Fruit fly (Drosophila melanogaster) whole organism, larva: ENCODE data around the gene CG9173.

Source experiments
- noc ChIP-seq: fragments of 200-800 bp; sonication (Bioruptor generic); optimal IDR thresholded peaks from 3 replicates; lab custom pipeline; 2019; ENCODE audit warnings: missing biosample characterization, mild to moderate bottlenecking, missing genetic modification characterization, moderate library complexity

CG9173 gene

DNA sequence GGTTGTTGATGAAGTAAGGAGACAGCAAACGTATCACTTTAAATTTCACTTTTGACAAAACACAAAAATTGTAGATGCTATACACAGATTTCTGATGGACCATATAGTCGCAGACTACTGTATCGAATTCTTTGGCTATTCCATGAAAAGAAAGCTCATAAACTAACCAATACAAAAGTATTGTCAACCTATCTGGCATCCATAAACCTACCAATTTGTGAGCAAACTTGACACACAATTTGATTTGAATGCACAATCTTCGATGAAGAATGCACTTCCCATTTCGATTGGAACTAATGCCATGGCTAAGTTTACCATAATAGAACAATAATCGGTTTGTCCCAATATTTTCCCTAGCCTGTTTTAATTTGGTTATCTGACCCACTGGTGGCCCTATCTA lies at the start of gene CG9173:
Gene CG9173 (minus strand): TSS at position 101 of the 400 bp plus-strand sequence.
- TF ChIP-seq noc (tag; lab: Kevin White, UChicago) = no peak

DNA sequence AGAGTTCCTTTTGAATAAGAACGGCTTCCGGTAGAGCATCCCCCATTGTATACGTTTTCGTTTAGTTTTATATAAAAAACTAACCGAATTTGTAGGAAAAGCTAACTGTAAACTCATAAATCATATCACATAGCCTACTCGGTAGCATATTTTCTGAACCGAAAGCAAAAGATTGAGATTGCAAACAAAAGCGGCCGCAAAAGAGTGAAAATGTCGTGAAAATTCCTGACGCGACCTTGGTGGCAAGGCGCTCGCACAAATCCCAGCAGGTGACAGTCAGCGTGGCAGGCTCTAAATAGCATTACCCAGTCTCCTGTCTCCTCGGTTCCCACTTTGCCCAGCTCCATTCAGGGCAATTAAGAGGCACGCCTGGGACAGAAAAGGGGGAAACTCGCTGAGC lies 48.7 kb upstream of the CG9173 start, which contains the start of gene Naa30B:
Gene Naa30B (minus strand): TSS at position 101 of the 400 bp plus-strand sequence.
- no peak for TF ChIP-seq noc (tag; lab: Kevin White, UChicago)

DNA sequence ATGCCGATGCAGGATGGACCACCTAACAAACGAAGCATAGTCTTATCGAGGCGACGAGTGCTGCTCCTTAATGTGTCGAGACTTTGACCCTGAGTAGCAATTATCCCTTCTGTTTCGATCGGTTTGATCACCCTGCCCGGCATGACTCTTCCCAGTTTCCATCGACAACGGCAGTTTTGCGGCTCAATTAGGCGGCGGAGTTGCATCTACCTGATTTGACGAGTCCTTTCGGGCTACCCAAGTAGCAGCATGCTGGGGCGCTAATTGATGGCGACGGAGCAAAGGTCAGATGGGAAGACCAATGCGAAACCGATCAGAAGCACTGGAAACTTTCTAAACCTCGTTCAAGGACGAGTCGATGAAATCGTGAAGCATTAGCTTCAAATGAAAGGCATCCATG lies 47.8 kb upstream of the CG9173 start:
- no peak for TF ChIP-seq noc (tag; lab: Kevin White, UChicago)

DNA sequence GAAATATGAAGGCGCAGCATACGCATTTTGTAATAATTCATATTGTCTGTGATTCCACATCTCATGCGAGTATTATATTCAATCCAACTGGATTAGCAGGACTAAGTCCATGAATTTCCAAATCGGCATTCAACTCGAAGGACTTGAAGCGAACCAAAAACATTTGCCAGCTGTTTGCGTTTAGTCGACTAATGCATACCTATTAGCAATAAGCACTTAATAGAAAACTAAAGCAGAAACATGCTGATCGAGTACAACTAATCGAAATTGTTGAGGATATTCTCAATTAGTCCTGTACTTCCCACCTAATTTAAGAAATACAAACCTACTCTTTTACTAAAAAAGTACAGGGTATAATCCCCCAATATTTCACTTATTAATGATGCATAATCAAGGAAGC lies 46.0 kb upstream of the CG9173 start:
- no peak for TF ChIP-seq noc (tag; lab: Kevin White, UChicago)

DNA sequence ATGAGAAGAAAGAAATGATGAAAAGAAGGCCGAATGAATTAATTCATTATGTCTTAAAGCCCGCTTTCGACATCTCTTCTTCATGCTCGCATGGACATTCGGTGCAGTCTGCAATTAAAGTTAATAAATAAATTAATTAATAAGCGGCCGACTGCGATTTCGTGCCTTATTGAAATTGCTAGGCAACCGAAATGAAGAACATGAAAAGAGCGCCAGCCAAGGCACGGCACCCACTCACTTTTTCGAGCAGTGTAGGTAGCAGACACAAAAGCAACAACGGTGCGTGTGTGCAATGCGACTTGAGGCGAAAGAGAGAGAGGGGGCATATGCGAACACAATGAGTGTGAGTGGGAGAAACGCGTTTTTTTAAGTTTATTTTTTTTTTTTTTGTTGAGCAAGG lies 41.2 kb upstream of the CG9173 start:
- no peak for TF ChIP-seq noc (tag; lab: Kevin White, UChicago)

DNA sequence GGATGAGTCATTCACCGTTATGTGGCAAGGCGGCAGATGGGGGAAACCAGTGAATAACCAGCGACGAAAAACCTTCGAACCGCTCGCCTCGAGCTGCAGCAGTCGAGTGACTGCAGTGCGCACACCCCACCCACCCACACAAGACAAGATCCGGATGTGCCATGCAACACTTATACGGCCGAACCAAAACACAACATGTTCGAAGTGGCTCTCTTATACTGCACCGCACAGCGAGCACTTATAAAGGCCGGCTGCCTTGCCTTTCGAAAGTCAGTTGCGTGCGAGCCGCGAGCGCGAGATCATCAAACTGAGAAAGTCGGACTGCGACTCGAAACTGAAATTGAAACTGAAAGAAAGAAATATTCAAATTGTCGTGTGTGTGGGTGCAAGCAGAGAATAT lies 40.3 kb upstream of the CG9173 start, which contains the start of gene rho:
Gene rho (plus strand): TSS at position 265 of the 400 bp plus-strand sequence.
- no peak for TF ChIP-seq noc (tag; lab: Kevin White, UChicago)

DNA sequence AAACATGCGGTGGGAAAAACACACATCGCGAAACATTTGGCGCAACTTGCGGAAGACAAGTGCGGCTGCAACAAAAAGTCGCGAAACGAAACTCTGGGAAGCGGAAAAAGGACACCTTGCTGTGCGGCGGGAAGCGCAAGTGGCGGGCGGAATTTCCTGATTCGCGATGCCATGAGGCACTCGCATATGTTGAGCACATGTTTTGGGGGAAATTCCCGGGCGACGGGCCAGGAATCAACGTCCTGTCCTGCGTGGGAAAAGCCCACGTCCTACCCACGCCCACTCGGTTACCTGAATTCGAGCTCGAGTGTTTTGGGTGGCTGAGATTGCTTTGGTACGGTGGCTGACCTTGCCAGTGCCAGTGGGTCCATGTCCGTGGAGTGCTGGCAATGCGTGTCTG lies 38.6 kb upstream of the CG9173 start:
- no peak for TF ChIP-seq noc (tag; lab: Kevin White, UChicago)

DNA sequence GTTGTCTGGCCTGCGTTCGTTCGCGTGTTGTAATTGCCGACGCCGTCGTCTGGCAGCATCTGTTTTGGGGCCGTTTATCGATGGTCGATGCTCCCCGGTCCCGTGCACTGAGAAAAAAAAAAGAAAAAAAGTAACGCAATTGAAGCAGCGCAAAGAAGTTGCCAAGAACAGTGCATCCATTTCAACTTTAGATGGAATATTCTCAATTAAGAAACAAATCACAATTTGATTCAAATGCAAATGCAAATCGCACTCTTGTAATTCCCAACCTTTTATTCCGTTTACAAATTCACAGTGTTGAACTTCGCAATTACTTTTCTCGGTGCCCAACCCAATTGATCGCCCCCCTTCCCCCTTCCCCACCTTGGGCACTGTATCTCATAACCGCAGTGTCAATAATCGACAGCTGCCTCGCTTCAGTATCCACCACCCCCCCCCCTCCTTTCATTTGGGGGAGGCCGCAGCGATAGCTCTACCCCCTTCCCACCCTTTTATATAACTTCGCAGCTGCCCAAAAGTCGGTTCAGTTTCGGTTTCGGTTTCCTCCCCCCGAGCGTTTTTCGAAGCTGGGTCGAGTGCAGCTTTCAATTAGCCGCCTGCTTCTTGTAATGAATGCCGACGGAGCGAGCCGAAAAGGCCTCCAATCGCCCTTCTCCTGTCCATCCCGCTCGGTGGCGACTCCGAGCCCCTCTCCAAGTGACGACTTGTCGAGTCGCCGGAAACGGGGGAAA lies 34.9 kb upstream of the CG9173 start:
- TF ChIP-seq noc (tag; lab: Kevin White, UChicago) = no peak

DNA sequence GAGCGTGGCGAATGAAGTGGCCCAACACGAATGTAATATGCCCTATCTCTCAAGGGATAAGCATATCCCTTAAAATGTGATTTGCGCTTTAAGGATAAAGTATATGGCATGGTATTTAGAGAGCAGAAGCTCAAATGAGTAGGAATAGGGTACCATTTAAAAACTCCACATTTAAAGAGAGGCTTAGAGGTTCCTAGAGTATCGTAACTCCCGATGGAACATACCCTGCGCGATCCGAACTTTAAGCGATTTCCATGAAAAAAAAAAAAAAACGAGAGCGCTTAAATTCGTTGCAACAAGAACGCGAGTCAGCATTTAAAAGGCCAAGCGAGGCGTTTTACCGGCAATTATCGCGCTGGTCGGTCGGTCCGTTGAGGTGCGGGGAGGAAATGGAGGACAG lies 34.0 kb upstream of the CG9173 start:
- no peak for TF ChIP-seq noc (tag; lab: Kevin White, UChicago)

DNA sequence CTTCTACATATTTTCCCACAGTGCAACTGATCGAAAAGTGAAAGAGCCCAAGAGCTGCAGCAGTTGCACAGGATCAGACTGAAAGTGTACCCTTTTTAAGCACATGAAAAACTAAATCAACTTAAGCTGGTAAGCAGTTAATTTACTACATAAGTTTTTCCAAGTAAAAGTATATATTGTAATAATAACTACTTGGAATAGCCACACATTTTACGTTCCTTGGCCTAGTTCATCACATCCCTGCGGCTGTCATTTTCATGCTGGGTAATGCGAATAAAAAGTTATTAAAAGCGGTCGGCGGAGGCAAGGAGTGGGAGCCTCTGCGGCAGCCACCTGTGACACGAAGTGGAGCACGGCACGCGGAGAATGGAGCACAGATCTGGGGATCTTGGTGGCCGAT lies 27.7 kb upstream of the CG9173 start:
- TF ChIP-seq noc (tag; lab: Kevin White, UChicago) = no peak

DNA sequence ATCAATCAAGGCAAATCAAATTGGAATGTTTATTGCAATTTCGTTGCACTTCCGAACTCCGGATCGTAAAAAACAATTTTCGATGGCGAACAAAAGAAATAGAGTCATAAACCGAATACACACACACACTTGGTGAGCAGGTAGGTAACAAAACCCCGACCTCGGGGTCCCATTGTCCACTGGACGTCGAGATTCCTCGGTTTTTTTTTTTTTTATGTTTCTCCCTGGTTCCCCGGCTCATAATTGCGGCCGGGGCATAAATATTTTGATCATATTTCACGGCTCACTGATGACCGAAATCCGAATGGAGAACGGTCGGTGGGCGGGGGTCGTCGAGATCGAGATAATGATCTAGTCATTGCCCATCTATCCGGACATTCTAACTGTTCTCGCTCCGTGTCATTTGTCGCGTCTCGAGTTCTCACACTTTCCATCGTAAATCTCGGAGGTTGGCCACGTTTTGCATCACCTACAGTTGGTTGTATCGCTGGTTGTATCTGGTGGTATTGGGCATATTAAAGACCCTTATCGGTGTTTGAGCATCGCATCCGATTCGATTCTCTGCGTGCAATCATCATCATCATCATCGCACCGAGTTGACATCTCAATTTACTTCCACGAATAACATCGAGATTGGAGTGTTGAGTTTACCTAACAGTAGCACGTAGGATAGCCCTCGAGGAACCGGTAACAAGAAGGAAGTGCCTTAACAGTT lies 24.7 kb upstream of the CG9173 start:
- no peak for TF ChIP-seq noc (tag; lab: Kevin White, UChicago)

DNA sequence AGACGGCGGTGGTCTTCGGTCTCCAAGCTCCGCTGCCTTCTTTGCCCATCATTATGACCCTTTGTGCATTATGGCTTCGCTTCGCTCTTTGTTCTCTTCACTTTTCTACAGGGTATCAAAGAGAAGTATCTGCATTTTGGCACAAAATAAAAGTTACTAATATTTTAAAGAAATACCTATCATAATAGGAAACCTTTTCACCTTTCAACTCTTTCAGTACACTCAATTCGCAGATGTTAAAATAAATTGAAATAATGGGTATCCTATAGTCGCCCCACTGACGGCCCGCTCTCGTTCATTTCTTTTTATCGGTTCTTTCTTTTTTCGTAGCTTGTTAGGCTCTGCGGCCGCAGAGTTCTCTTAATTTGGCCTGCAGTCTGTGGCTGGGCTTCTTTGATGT lies 19.6 kb upstream of the CG9173 start:
- no peak for TF ChIP-seq noc (tag; lab: Kevin White, UChicago)

DNA sequence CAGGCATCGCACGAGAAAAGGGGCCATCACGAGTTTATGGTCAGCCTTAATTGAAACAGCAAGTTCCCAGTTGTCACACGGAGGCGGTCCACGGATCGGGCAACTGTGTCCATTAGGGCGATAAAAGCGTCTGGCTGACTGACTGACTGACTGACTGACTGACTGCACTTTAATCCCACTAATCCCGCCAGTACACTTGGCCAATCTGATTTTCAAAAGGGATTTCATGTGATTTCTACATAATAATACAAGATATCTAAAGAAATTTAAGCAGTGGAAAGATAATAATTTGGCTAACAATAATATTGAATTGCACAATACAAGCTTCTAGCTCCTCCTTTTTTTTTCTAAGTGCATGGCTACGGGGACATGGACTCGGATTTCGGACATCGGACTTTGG lies 19.0 kb upstream of the CG9173 start:
- TF ChIP-seq noc (tag; lab: Kevin White, UChicago) = no peak

DNA sequence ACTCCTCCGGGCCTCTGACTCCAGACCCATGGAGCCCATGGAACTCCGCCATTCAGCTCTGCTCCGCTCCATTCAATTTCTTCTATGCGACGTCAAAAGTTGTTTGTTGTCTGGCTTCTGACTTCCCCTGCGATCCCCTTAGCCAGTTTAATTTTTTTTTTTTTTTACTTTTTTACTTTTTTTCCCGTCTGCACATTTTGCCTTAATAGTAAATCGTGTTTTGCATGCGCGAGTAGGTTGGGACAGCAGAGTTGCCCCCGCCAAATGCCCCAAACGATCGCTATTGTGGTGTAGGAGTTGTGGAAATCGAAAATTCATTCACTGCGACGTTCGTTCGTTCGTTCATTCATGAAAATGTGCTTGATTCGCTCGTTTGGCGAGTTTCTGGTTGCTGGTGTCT lies 17.7 kb upstream of the CG9173 start:
- no peak for TF ChIP-seq noc (tag; lab: Kevin White, UChicago)

DNA sequence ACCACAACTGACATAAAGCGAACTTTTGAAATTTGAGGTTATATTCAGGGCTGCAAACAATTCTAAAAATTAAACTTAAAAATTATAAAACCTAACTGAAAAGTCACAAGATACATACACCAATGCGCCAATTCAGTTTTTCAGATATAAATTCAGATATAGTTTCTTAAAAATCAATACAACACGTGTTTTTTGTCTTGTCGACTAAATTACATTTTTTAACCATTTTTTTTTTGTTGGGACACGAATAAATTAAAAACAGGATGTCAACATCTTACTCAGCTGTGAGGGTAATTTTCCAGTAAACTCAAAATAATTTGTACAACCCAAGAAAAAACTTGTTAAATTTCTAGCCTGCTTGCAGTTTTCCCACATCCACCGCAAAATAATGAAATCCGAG lies 14.5 kb upstream of the CG9173 start, which contains the start of gene SA2:
Gene SA2 (minus strand): TSS at position 101 of the 400 bp plus-strand sequence.
- no peak for TF ChIP-seq noc (tag; lab: Kevin White, UChicago)

DNA sequence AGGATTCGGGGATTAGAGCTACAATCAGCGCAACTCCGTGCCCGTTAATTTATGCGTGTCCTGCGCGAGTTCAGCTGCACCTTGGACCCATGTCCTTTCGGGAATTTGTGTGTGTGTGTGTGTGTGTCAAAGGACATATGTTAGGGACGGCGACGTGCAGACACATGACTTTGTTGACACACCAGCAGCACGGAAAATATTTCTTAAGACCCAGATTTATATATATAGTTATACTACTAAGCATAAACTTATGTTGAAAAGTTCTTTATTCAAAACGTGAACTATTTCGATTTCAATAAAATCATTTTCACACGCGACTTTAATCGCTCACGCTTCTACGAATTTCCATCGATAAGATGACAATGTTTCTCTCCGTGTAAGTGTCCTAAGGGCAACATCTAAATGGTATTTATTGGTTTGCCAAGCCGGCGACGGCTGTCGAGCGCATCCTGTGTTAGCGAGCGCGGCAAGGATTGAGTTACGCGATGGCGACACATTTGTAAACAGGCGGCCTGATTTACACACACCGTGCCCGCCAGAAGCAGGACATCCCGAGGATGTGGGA lies 8.3 kb upstream of the CG9173 start:
- no peak for TF ChIP-seq noc (tag; lab: Kevin White, UChicago)
